Worm (Caenorhabditis elegans) whole organism, mixed stage, embryonic: Measurements from ENCODE around the gene ZK1307.7.

Experiments used
- M03D4.4 ChIP-seq: sonication (generic microtip); optimal IDR thresholded peaks from 2 replicates; lab custom pipeline; 2017; ENCODE audit warnings: mild to moderate bottlenecking, missing genetic modification characterization, missing compliant biosample characterization
- bed-3 ChIP-seq: fragments of 200-800 bp; sonication (Bioruptor generic); optimal IDR thresholded peaks from 3 replicates; lab custom pipeline; 2018; ENCODE audit warnings: mild to moderate bottlenecking, missing genetic modification characterization, moderate library complexity, missing compliant biosample characterization
- blmp-1 ChIP-seq: fragments of 150-350 bp; optimal IDR thresholded peaks from 2 replicates; lab custom pipeline; 2014; ENCODE audit warnings: missing biosample characterization, missing genetic modification characterization
- ceh-39 ChIP-seq: fragments of 150-350 bp; optimal IDR thresholded peaks from 2 replicates; lab custom pipeline; 2014; ENCODE audit warnings: missing biosample characterization, missing genetic modification characterization
- ceh-43 ChIP-seq: fragments of 200-800 bp; sonication (Bioruptor generic); optimal IDR thresholded peaks from 2 replicates; lab custom pipeline; 2018; ENCODE audit warnings: mild to moderate bottlenecking, missing genetic modification characterization, moderate library complexity, missing compliant biosample characterization
- ceh-83 ChIP-seq: fragments of 200-800 bp; sonication (Bioruptor generic); optimal IDR thresholded peaks from 2 replicates; lab custom pipeline; 2018; ENCODE audit warnings: mild to moderate bottlenecking, missing genetic modification characterization, missing compliant biosample characterization
- ces-1 ChIP-seq: fragments of 150-350 bp; optimal IDR thresholded peaks from 2 replicates; lab custom pipeline; 2014; ENCODE audit warnings: missing biosample characterization, missing genetic modification reagents, missing genetic modification characterization
- cnd-1 ChIP-seq: fragments of 200-800 bp; sonication (Bioruptor generic); optimal IDR thresholded peaks from 2 replicates; lab custom pipeline; 2018; ENCODE audit warnings: mild to moderate bottlenecking, missing genetic modification characterization, missing compliant biosample characterization
- drap-1 ChIP-seq: fragments of 200-800 bp; sonication (Bioruptor generic); optimal IDR thresholded peaks from 3 replicates; lab custom pipeline; 2018; ENCODE audit warnings: mild to moderate bottlenecking, missing genetic modification characterization, missing compliant biosample characterization
- elt-3 ChIP-seq: fragments of 150-350 bp; optimal IDR thresholded peaks from 2 replicates; lab custom pipeline; 2014; ENCODE audit warnings: missing biosample characterization, missing genetic modification characterization
- flh-1 ChIP-seq: fragments of 200-800 bp; sonication (Bioruptor generic); optimal IDR thresholded peaks from 2 replicates; lab custom pipeline; 2018; ENCODE audit warnings: mild to moderate bottlenecking, missing genetic modification characterization, moderate library complexity, missing compliant biosample characterization
- ham-2 ChIP-seq: fragments of 200-800 bp; sonication (Bioruptor generic); optimal IDR thresholded peaks from 2 replicates; lab custom pipeline; 2018; ENCODE audit warnings: mild to moderate bottlenecking, missing genetic modification characterization, missing compliant biosample characterization
- lin-13 ChIP-seq: fragments of 150-350 bp; optimal IDR thresholded peaks from 2 replicates; lab custom pipeline; 2014; ENCODE audit warnings: missing biosample characterization, missing genetic modification characterization
- lin-32 ChIP-seq: fragments of 200-800 bp; sonication (Bioruptor generic); optimal IDR thresholded peaks from 2 replicates; lab custom pipeline; 2018; ENCODE audit warnings: mild to moderate bottlenecking, missing genetic modification characterization, missing compliant biosample characterization
- lsy-2 ChIP-seq: fragments of 150-350 bp; optimal IDR thresholded peaks from 2 replicates; lab custom pipeline; 2014; ENCODE audit warnings: missing biosample characterization, missing genetic modification characterization
- mab-5 ChIP-seq: fragments of 150-350 bp; optimal IDR thresholded peaks from 2 replicates; lab custom pipeline; 2014; ENCODE audit warnings: missing biosample characterization, missing genetic modification characterization
- mep-1 ChIP-seq: fragments of 150-350 bp; optimal IDR thresholded peaks from 2 replicates; lab custom pipeline; 2017; ENCODE audit warnings: missing biosample characterization, missing genetic modification reagents, missing genetic modification characterization, inconsistent platforms
- mls-2 ChIP-seq: sonication (generic microtip); optimal IDR thresholded peaks from 2 replicates; lab custom pipeline; 2016; ENCODE audit warnings: mild to moderate bottlenecking, missing genetic modification characterization, moderate library complexity, missing compliant biosample characterization
- nhr-12 ChIP-seq: fragments of 150-350 bp; optimal IDR thresholded peaks from 2 replicates; lab custom pipeline; 2014; ENCODE audit warnings: missing biosample characterization, missing genetic modification characterization
- nhr-2 ChIP-seq: fragments of 150-350 bp; optimal IDR thresholded peaks from 2 replicates; lab custom pipeline; 2014; ENCODE audit warnings: missing biosample characterization, missing genetic modification characterization
- nhr-237 ChIP-seq: fragments of 150-350 bp; optimal IDR thresholded peaks from 2 replicates; lab custom pipeline; 2014; ENCODE audit warnings: missing biosample characterization, missing genetic modification characterization
- nhr-28 ChIP-seq: fragments of 150-350 bp; optimal IDR thresholded peaks from 2 replicates; lab custom pipeline; 2014; ENCODE audit warnings: missing biosample characterization, missing genetic modification characterization
- nhr-76 ChIP-seq: sonication (generic microtip); optimal IDR thresholded peaks from 2 replicates; lab custom pipeline; 2017; ENCODE audit warnings: missing biosample characterization, missing genetic modification characterization
- pha-4 ChIP-seq: fragments of 150-350 bp; optimal IDR thresholded peaks from 2 replicates; lab custom pipeline; 2018; ENCODE audit warnings: missing biosample characterization, missing genetic modification reagents, missing genetic modification characterization
- sem-2 ChIP-seq: fragments of 200-800 bp; sonication (Bioruptor generic); optimal IDR thresholded peaks from 2 replicates; lab custom pipeline; 2018; ENCODE audit warnings: mild to moderate bottlenecking, missing genetic modification characterization, missing compliant biosample characterization
- sptf-1 ChIP-seq: sonication (generic microtip); optimal IDR thresholded peaks from 2 replicates; lab custom pipeline; 2017; ENCODE audit warnings: mild to moderate bottlenecking, missing genetic modification characterization, moderate library complexity, missing compliant biosample characterization
- tbx-8 ChIP-seq: fragments of 200-800 bp; sonication (Bioruptor generic); optimal IDR thresholded peaks from 2 replicates; lab custom pipeline; 2018; ENCODE audit warnings: mild to moderate bottlenecking, missing genetic modification characterization, moderate library complexity, missing compliant biosample characterization
- unc-120 ChIP-seq: sonication (generic microtip); optimal IDR thresholded peaks from 2 replicates; lab custom pipeline; 2017; ENCODE audit warnings: missing genetic modification characterization, missing compliant biosample characterization; ENCODE audit not compliant: poor library complexity, severe bottlenecking
- zip-8 ChIP-seq: fragments of 150-350 bp; optimal IDR thresholded peaks from 2 replicates; lab custom pipeline; 2014; ENCODE audit warnings: missing biosample characterization, missing genetic modification characterization
- ztf-11 ChIP-seq: fragments of 150-350 bp; optimal IDR thresholded peaks from 2 replicates; lab custom pipeline; 2014; ENCODE audit warnings: missing biosample characterization, missing genetic modification characterization

Gene ZK1307.7

ce11 chrII:9636300-9636699, at the start of gene ZK1307.7:
Gene ZK1307.7, plus strand, starts transcription at chrII:9636600.
- TF ChIP-seq drap-1 (GFP tag; lab: Kevin White, UChicago) (no peak), cnd-1 (no peak), bed-3 (GFP tag; lab: Kevin White, UChicago) (no peak), elt-3 (tag; lab: Kevin White, UChicago) (no peak), nhr-12 (no peak), ham-2 (no peak), unc-120 (tag; lab: Kevin White, UChicago) (no peak), ceh-83 (no peak), lin-32 (no peak), sem-2 (GFP tag; lab: Kevin White, UChicago) (no peak), mab-5 (tag; lab: Kevin White, UChicago) (no peak), sptf-1 (tag; lab: Kevin White, UChicago) (no peak), ztf-11 (tag; lab: Kevin White, UChicago) (no peak), nhr-76 (tag; lab: Kevin White, UChicago) (no peak), nhr-28 (tag; lab: Kevin White, UChicago) (no peak)

ce11 chrII:9586734-9587209, 49.6 kb upstream of the ZK1307.7 start, which contains the start of gene ugt-58:
Gene ugt-58, minus strand, starts transcription at chrII:9586784.
- TF ChIP-seq unc-120 (tag; lab: Kevin White, UChicago): no peak
- TF ChIP-seq pha-4 (tag; lab: Kevin White, UChicago): no peak
- peak; percentile 52 for TF ChIP-seq nhr-28 (tag; lab: Kevin White, UChicago)
- TF ChIP-seq ham-2: no peak
- TF ChIP-seq mls-2 (tag; lab: Kevin White, UChicago): no peak
- TF ChIP-seq lin-13 (tag; lab: Kevin White, UChicago): no peak

ce11 chrII:9589667-9590066, 46.7 kb upstream of the ZK1307.7 start, which contains the start of gene eral-1:
Gene eral-1, minus strand, starts transcription at chrII:9589767.
- no peak for TF ChIP-seq lin-13 (tag; lab: Kevin White, UChicago)
- TF ChIP-seq lin-32: no peak
- TF ChIP-seq mls-2 (tag; lab: Kevin White, UChicago): no peak
- TF ChIP-seq tbx-8 (GFP tag; lab: Kevin White, UChicago): no peak
- TF ChIP-seq ceh-83: no peak

- TF ChIP-seq ham-2 (no peak), mab-5 (tag; lab: Kevin White, UChicago) (no peak), mep-1 (tag; lab: Kevin White, UChicago) (peak; percentile 28), ceh-83 (no peak), ces-1 (GFP tag; lab: Kevin White, UChicago) (peak; percentile 16), nhr-2 (tag; lab: Kevin White, UChicago) (no peak), ceh-43 (GFP tag; lab: Kevin White, UChicago) (no peak), blmp-1 (no peak), pha-4 (tag; lab: Kevin White, UChicago) (no peak), nhr-237 (peak; percentile 37), sptf-1 (tag; lab: Kevin White, UChicago) (no peak), flh-1 (no peak), tbx-8 (GFP tag; lab: Kevin White, UChicago) (no peak), unc-120 (tag; lab: Kevin White, UChicago) (no peak), nhr-76 (tag; lab: Kevin White, UChicago) (no peak), ceh-39 (tag; lab: Kevin White, UChicago) (no peak), elt-3 (tag; lab: Kevin White, UChicago) (no peak), zip-8 (tag; lab: Kevin White, UChicago) (no peak), lsy-2 (tag; lab: Kevin White, UChicago) (peak; percentile 25), ztf-11 (tag; lab: Kevin White, UChicago) (no peak), M03D4.4 (tag; lab: Kevin White, UChicago) (no peak)
These were observed 45.3 kb upstream of the ZK1307.7 start, which contains the start of the genes E02H1.1 and tag-124 for ce11 chrII:9591071-9591470. Gene E02H1.1, minus strand, starts transcription at chrII:9591164. Gene tag-124, plus strand, starts transcription at chrII:9591292.

- TF ChIP-seq ceh-43 (GFP tag; lab: Kevin White, UChicago): no peak
- no peak for TF ChIP-seq elt-3 (tag; lab: Kevin White, UChicago)
- TF ChIP-seq lsy-2 (tag; lab: Kevin White, UChicago): no peak
- TF ChIP-seq ztf-11 (tag; lab: Kevin White, UChicago): no peak
- no peak for TF ChIP-seq tbx-8 (GFP tag; lab: Kevin White, UChicago)
- TF ChIP-seq ces-1 (GFP tag; lab: Kevin White, UChicago): no peak
- no peak for TF ChIP-seq nhr-76 (tag; lab: Kevin White, UChicago)
These were observed 43.7 kb upstream of the ZK1307.7 start, which contains the start of gene parp-2 for ce11 chrII:9592737-9593136. Gene parp-2, plus strand, starts transcription at chrII:9593037.
